Fruit fly (Drosophila melanogaster) whole organism, embryonic: ENCODE results near the gene CG13609.

Experiments
- Antp ChIP-seq: fragments of 200-800 bp; sonication (Bioruptor generic); optimal IDR thresholded peaks from 3 replicates; lab custom pipeline; 2016; ENCODE audit warnings: missing biosample characterization, missing genetic modification characterization
- Awh ChIP-seq: fragments of 200-800 bp; sonication (Bioruptor generic); IDR thresholded peaks from 2 replicates; pipeline ENCODE4, ENCODE4 v1.3.6; 2022; ENCODE audit warnings: missing biosample characterization, missing genetic modification characterization
- CG10147 ChIP-seq: fragments of 200-800 bp; sonication (Bioruptor generic); optimal IDR thresholded peaks from 2 replicates; lab custom pipeline; 2019; ENCODE audit warnings: missing biosample characterization, mild to moderate bottlenecking, missing genetic modification characterization, moderate library complexity
- CG10366 ChIP-seq: fragments of 200-800 bp; sonication (Bioruptor generic); IDR thresholded peaks from 2 replicates; pipeline ENCODE4 v1.3.6; 2022; ENCODE audit warnings: missing biosample characterization, missing genetic modification characterization
- CG11696 ChIP-seq: fragments of 200-800 bp; sonication (Bioruptor generic); IDR thresholded peaks from 2 replicates; pipeline ENCODE4 v1.3.6; 2022; ENCODE audit warnings: missing biosample characterization, missing genetic modification characterization
- CG1647 ChIP-seq: fragments of 200-800 bp; sonication (Bioruptor generic); optimal IDR thresholded peaks from 3 replicates; lab custom pipeline; 2016; ENCODE audit warnings: missing biosample characterization, missing genetic modification characterization
- CG16779 ChIP-seq: fragments of 200-800 bp; sonication (Bioruptor generic); IDR thresholded peaks from 2 replicates; pipeline ENCODE4 v1.3.6; 2022; ENCODE audit warnings: missing biosample characterization, missing genetic modification characterization
- CG18619 ChIP-seq: fragments of 200-800 bp; sonication (Bioruptor generic); optimal IDR thresholded peaks from 3 replicates; lab custom pipeline; 2017; ENCODE audit warnings: missing biosample characterization, mild to moderate bottlenecking, missing genetic modification characterization
- CG3995 ChIP-seq: fragments of 200-800 bp; sonication (Bioruptor generic); optimal IDR thresholded peaks from 3 replicates; lab custom pipeline; 2016; ENCODE audit warnings: missing biosample characterization, missing genetic modification characterization
- CG4854 ChIP-seq: fragments of 200-800 bp; sonication (Bioruptor generic); optimal IDR thresholded peaks from 2 replicates; lab custom pipeline; 2016; ENCODE audit warnings: missing biosample characterization, missing genetic modification characterization, inconsistent platforms
- CG6254 ChIP-seq: fragments of 200-800 bp; sonication (Bioruptor generic); optimal IDR thresholded peaks from 3 replicates; lab custom pipeline; 2017; ENCODE audit warnings: mild to moderate bottlenecking, missing biosample characterization, missing genetic modification reagents, missing genetic modification characterization
- CG6791 ChIP-seq: fragments of 200-800 bp; sonication (Bioruptor generic); IDR thresholded peaks from 3 replicates; pipeline ENCODE4 v1.3.6; 2022; ENCODE audit warnings: missing biosample characterization, missing genetic modification characterization; ENCODE audit not compliant: partially characterized antibody
- CG8290 ChIP-seq, 3 experiments: fragments of 200-800 bp; sonication (Bioruptor generic); optimal IDR thresholded peaks; 2 replicates each; lab custom pipeline; 2016 to 2019; ENCODE audit warnings: missing biosample characterization in 3 of 3, missing genetic modification characterization in 3 of 3, mild to moderate bottlenecking in 2 of 3, moderate library complexity in 1 of 3
- CG9727 ChIP-seq: fragments of 200-800 bp; sonication (Bioruptor generic); optimal IDR thresholded peaks from 3 replicates; lab custom pipeline; 2017; ENCODE audit warnings: missing biosample characterization, mild to moderate bottlenecking, missing genetic modification characterization
- CG9797 ChIP-seq: fragments of 200-800 bp; sonication (Bioruptor generic); optimal IDR thresholded peaks from 3 replicates; lab custom pipeline; 2018; ENCODE audit warnings: missing biosample characterization, mild to moderate bottlenecking, missing genetic modification characterization
- D19B ChIP-seq: fragments of 200-800 bp; sonication (Bioruptor generic); optimal IDR thresholded peaks from 2 replicates; lab custom pipeline; 2017; ENCODE audit warnings: missing biosample characterization, mild to moderate bottlenecking, missing genetic modification characterization
- Dek ChIP-seq: fragments of 200-800 bp; sonication (Bioruptor generic); optimal IDR thresholded peaks from 3 replicates; lab custom pipeline; 2019; ENCODE audit warnings: missing biosample characterization, mild to moderate bottlenecking, missing genetic modification characterization, moderate library complexity
- Ets97D ChIP-seq: fragments of 200-800 bp; sonication (Bioruptor generic); optimal IDR thresholded peaks from 3 replicates; lab custom pipeline; 2016; ENCODE audit warnings: missing biosample characterization, missing genetic modification characterization
- Fer1 ChIP-seq: fragments of 200-800 bp; sonication (Bioruptor generic); optimal IDR thresholded peaks from 2 replicates; lab custom pipeline; 2017; ENCODE audit warnings: missing biosample characterization, mild to moderate bottlenecking, missing genetic modification characterization
- Hand ChIP-seq: fragments of 200-800 bp; sonication (Bioruptor generic); optimal IDR thresholded peaks from 2 replicates; lab custom pipeline; 2017; ENCODE audit warnings: mild to moderate bottlenecking, missing biosample characterization, missing genetic modification reagents, missing genetic modification characterization
- Hr39 ChIP-seq: fragments of >200 bp; optimal IDR thresholded peaks from 2 replicates; lab custom pipeline; 2017
- Hr78 ChIP-seq, 2 experiments: fragments of 200-800 bp in 1 of 2; fragments of >200 bp in 1 of 2; sonication (Bioruptor generic) in 1 of 2; optimal IDR thresholded peaks; 2 replicates each; lab custom pipeline; 2017 to 2019; ENCODE audit warnings: missing biosample characterization in 2 of 2, missing genetic modification characterization in 2 of 2, mild to moderate bottlenecking in 1 of 2, moderate library complexity in 1 of 2
- Rfx ChIP-seq: fragments of 200-800 bp; sonication (Bioruptor generic); IDR thresholded peaks from 2 replicates; pipeline ENCODE4 v1.3.6; 2022; ENCODE audit warnings: missing biosample characterization, missing genetic modification characterization
- Six4 ChIP-seq: fragments of 200-800 bp; sonication (Bioruptor generic); optimal IDR thresholded peaks from 2 replicates; lab custom pipeline; 2016; ENCODE audit warnings: missing biosample characterization, missing genetic modification characterization
- Taf1 ChIP-seq: fragments of 200-800 bp; sonication (Bioruptor generic); IDR thresholded peaks from 2 replicates; pipeline ENCODE4 v1.3.6; 2022; ENCODE audit warnings: missing biosample characterization, missing genetic modification characterization
- aop ChIP-seq: fragments of 200-800 bp; sonication (Bioruptor generic); IDR thresholded peaks from 2 replicates; pipeline ENCODE4 v1.3.6; 2022; ENCODE audit warnings: missing biosample characterization, missing genetic modification characterization
- cas ChIP-seq: fragments of 200-800 bp; sonication (Bioruptor generic); IDR thresholded peaks from 2 replicates; pipeline ENCODE4 v1.3.6; 2022; ENCODE audit warnings: missing biosample characterization, missing genetic modification characterization
- chif ChIP-seq, 2 experiments: fragments of 200-800 bp; sonication (Bioruptor generic); optimal IDR thresholded peaks; 3 replicates each; lab custom pipeline; 2016; ENCODE audit warnings: missing biosample characterization in 2 of 2, missing genetic modification characterization in 2 of 2
- chm ChIP-seq: fragments of 200-800 bp; sonication (Bioruptor generic); IDR thresholded peaks from 2 replicates; pipeline ENCODE4 v1.3.6; 2022; ENCODE audit warnings: missing biosample characterization, missing genetic modification characterization
- crol ChIP-seq: fragments of 200-800 bp; sonication (Bioruptor generic); IDR thresholded peaks from 2 replicates; pipeline ENCODE4 v1.3.6; 2022; ENCODE audit warnings: missing biosample characterization, missing genetic modification characterization
- disco-r ChIP-seq: fragments of 200-800 bp; sonication (Bioruptor generic); optimal IDR thresholded peaks from 2 replicates; lab custom pipeline; 2016; ENCODE audit warnings: missing biosample characterization, missing genetic modification characterization
- dysf ChIP-seq: fragments of 200-800 bp; sonication (Bioruptor generic); IDR thresholded peaks from 3 replicates; pipeline ENCODE4 v1.3.6; 2022; ENCODE audit warnings: missing biosample characterization, missing genetic modification characterization
- eyg ChIP-seq: fragments of 200-800 bp; sonication (Bioruptor generic); optimal IDR thresholded peaks from 3 replicates; lab custom pipeline; 2016; ENCODE audit warnings: missing biosample characterization, missing genetic modification characterization
- fd64A ChIP-seq: fragments of 200-800 bp; sonication (Bioruptor generic); optimal IDR thresholded peaks from 3 replicates; lab custom pipeline; 2018; ENCODE audit warnings: missing biosample characterization, mild to moderate bottlenecking, missing genetic modification characterization
- ftz-f1 ChIP-seq: fragments of 200-800 bp; sonication (Bioruptor generic); optimal IDR thresholded peaks from 2 replicates; lab custom pipeline; 2016; ENCODE audit warnings: missing biosample characterization, missing genetic modification characterization
- grau ChIP-seq: fragments of 200-800 bp; optimal IDR thresholded peaks from 3 replicates; lab custom pipeline; 2019; ENCODE audit warnings: missing biosample characterization, mild to moderate bottlenecking, missing genetic modification characterization, moderate library complexity
- gsb ChIP-seq: fragments of 200-800 bp; sonication (Bioruptor generic); IDR thresholded peaks from 2 replicates; pipeline ENCODE4 v1.3.6; 2022; ENCODE audit warnings: missing biosample characterization, missing genetic modification characterization
- inv ChIP-seq: fragments of 200-800 bp; sonication (Bioruptor generic); IDR thresholded peaks from 2 replicates; pipeline ENCODE4 v1.3.6; 2022; ENCODE audit warnings: missing biosample characterization, missing genetic modification characterization; ENCODE audit not compliant: partially characterized antibody
- kah ChIP-seq: fragments of 200-800 bp; sonication (Bioruptor generic); optimal IDR thresholded peaks from 2 replicates; lab custom pipeline; 2018; ENCODE audit warnings: missing biosample characterization, mild to moderate bottlenecking, missing genetic modification characterization
- klu ChIP-seq: fragments of 200-800 bp; sonication (Bioruptor generic); IDR thresholded peaks from 2 replicates; pipeline ENCODE4 v1.3.6; 2022; ENCODE audit warnings: missing biosample characterization, missing genetic modification characterization
- lilli ChIP-seq: fragments of 200-800 bp; sonication (Bioruptor generic); optimal IDR thresholded peaks from 3 replicates; lab custom pipeline; 2016; ENCODE audit warnings: missing biosample characterization, missing genetic modification characterization
- nmo ChIP-seq: fragments of 200-800 bp; sonication (Bioruptor generic); optimal IDR thresholded peaks from 2 replicates; lab custom pipeline; 2018; ENCODE audit warnings: missing biosample characterization, mild to moderate bottlenecking, missing genetic modification characterization, moderate library complexity
- pb ChIP-seq: fragments of 200-800 bp; sonication (Bioruptor generic); optimal IDR thresholded peaks from 3 replicates; lab custom pipeline; 2016; ENCODE audit warnings: missing biosample characterization, missing genetic modification characterization
- pum ChIP-seq: fragments of 200-800 bp; sonication (Bioruptor generic); optimal IDR thresholded peaks from 2 replicates; lab custom pipeline; 2016; ENCODE audit warnings: missing biosample characterization, missing genetic modification characterization
- sens ChIP-seq: fragments of 200-800 bp; sonication (Bioruptor generic); peaks from one replicate; lab custom pipeline; 2016; ENCODE audit warnings: missing biosample characterization, missing genetic modification characterization
- unc-4 ChIP-seq: fragments of 200-800 bp; sonication (Bioruptor generic); IDR thresholded peaks from 2 replicates; pipeline ENCODE4 v1.3.6; 2022; ENCODE audit warnings: missing biosample characterization, missing genetic modification characterization; ENCODE audit not compliant: partially characterized antibody
- wek ChIP-seq: fragments of 200-800 bp; sonication (Bioruptor generic); optimal IDR thresholded peaks from 3 replicates; lab custom pipeline; 2018; ENCODE audit warnings: missing biosample characterization, mild to moderate bottlenecking, missing genetic modification characterization, moderate library complexity
- yki ChIP-seq: fragments of >200 bp; optimal IDR thresholded peaks from 3 replicates; lab custom pipeline; 2018
- zen ChIP-seq: fragments of 200-800 bp; sonication (Bioruptor generic); optimal IDR thresholded peaks from 3 replicates; lab custom pipeline; 2018; ENCODE audit warnings: missing biosample characterization, mild to moderate bottlenecking, missing genetic modification characterization, moderate library complexity

CG13609 gene

dm6 chr3R:24230423-24231205, 3.8 kb downstream of the CG13609 start, which contains the start of gene mask:
Gene mask, plus strand, starts transcription at chr3R:24230562.
- TF ChIP-seq CG10366 (GFP tag; lab: Robert Waterston, UW) (peak; percentile 76), CG11696 (GFP tag; lab: Robert Waterston, UW) (peak; percentile 55; the same call in 1 of the 2 replicates), Fer1 (peak; percentile 72), D19B (peak; percentile 32), cas (GFP tag; lab: Robert Waterston, UW) (no peak; the same call in 1 of the 2 replicates), nmo (peak; percentile 49), CG4854 (GFP tag; lab: Kevin White, UChicago) (peak; percentile 67), CG9797 (GFP tag; lab: Kevin White, UChicago) (peak; percentile 72), CG8290 (GFP tag; optimal IDR thresholded peaks at IDR 0.05; lab: Kevin White, UChicago) (peak; percentile 81), CG8290 (tag; optimal IDR thresholded peaks at IDR 0.05; lab: Kevin White, UChicago) (peak; percentile 28 to 86), CG9727 (GFP tag; lab: Kevin White, UChicago) (peak; percentile 92), fd64A (peak; percentile 25), Taf1 (peak; percentile 46; the same call in 1 of the 2 replicates), gsb (GFP tag; lab: Robert Waterston, UW) (0 out of 2 replicates have a peak, but pooled peaks have one; percentile 13), CG6254 (peak; percentile 44), Six4 (GFP tag; lab: Kevin White, UChicago) (peak; percentile 52), pum (GFP tag; lab: Kevin White, UChicago) (peak; percentile 19), Hr78 (GFP tag; optimal IDR thresholded peaks at IDR 0.05; lab: Kevin White, UChicago) (no peak), Hand (peak; percentile 67), CG1647 (GFP tag; lab: Kevin White, UChicago) (peak; percentile 37), inv (GFP tag; lab: Robert Waterston, UW) (no peak), CG10147 (peak; percentile 54), CG16779 (GFP tag; lab: Robert Waterston, UW) (no peak), crol (GFP tag; lab: Robert Waterston, UW) (no peak), grau (tag; lab: Kevin White, UChicago) (peak; percentile 51), zen (tag; lab: Kevin White, UChicago) (peak; percentile 37), yki (lab: Kevin White, UChicago) (no peak), disco-r (GFP tag; lab: Kevin White, UChicago) (peak; percentile 73), Rfx (peak; percentile 93), kah (GFP tag; lab: Kevin White, UChicago) (peak; percentile 67), pb (GFP tag; lab: Kevin White, UChicago) (peak; percentile 82), chm (GFP tag; lab: Robert Waterston, UW) (peak; percentile 92), Dek (tag; lab: Kevin White, UChicago) (no peak), Awh (GFP tag; lab: Robert Waterston, UW) (0 out of 2 replicates have a peak, but pooled peaks have one; percentile 12), CG18619 (GFP tag; lab: Kevin White, UChicago) (peak; percentile 88), klu (GFP tag; lab: Robert Waterston, UW) (no peak), sens (GFP tag; lab: Kevin White, UChicago) (peak; percentile 81), lilli (GFP tag; lab: Kevin White, UChicago) (peak; percentile 68), CG3995 (GFP tag; lab: Kevin White, UChicago) (peak; percentile 71), Ets97D (peak; percentile 99), Hr39 (lab: Kevin White, UChicago) (no peak), Antp (GFP tag; lab: Kevin White, UChicago) (peak; percentile 56), unc-4 (GFP tag; lab: Robert Waterston, UW) (no peak; the same call in 1 of the 2 replicates), chif (GFP tag; optimal IDR thresholded peaks at IDR 0.05; lab: Kevin White, UChicago) (peak; percentile 56 to 77), CG6791 (GFP tag; lab: Robert Waterston, UW) (peak; percentile 50), ftz-f1 (GFP tag; lab: Kevin White, UChicago) (no peak), dysf (GFP tag; lab: Robert Waterston, UW) (peak; percentile 65; the same call in 2 of the 3 replicates), wek (peak; percentile 70), eyg (GFP tag; lab: Kevin White, UChicago) (peak; percentile 77), aop (no peak)
